Worm (Caenorhabditis elegans) whole organism, L4/young adult: ENCODE measurements around the gene ceh-30.

ENCODE experiments used
- W03F9.2 ChIP-seq: fragments of 150-350 bp; optimal IDR thresholded peaks from 2 replicates; lab custom pipeline; 2014; ENCODE audit warnings: missing biosample characterization, missing genetic modification characterization
- him-1 ChIP-seq: sonication (generic microtip); optimal IDR thresholded peaks from 2 replicates; lab custom pipeline; 2016; ENCODE audit warnings: missing genotype, missing genetic modification reagents, missing genetic modification characterization, missing compliant biosample characterization

- no peak for TF ChIP-seq W03F9.2 (tag; lab: Kevin White, UChicago)
- no peak for TF ChIP-seq him-1 (tag; lab: Kevin White, UChicago)
These were observed 26.0 kb downstream of the ceh-30 start, which contains the start of gene pccb-1 for ce11 chrX:3089423-3089822.
